Worm (Caenorhabditis elegans): ENCODE results near the gene sru-27.

ce11 chrV:1454762-1455161 is 44.5 kb upstream of the sru-27 start, which contains the start of gene chil-14:
- TF ChIP-seq med-1 (GFP tag; optimal IDR thresholded peaks at IDR 0.05; ENCODE audit: insufficient read depth) (no peak), flt-1 (GFP tag; IDR thresholded peaks at IDR 0.05) (no peak), ztf-29 (GFP tag; IDR thresholded peaks at IDR 0.05) (no peak), ztf-23 (GFP tag; IDR thresholded peaks at IDR 0.05) (no peak), tab-1 (GFP tag; IDR thresholded peaks at IDR 0.05) (no peak), ref-1 (GFP tag; conservative IDR thresholded peaks at IDR 0.05) (no peak), cog-1 (tag; optimal IDR thresholded peaks at IDR 0.05) (no peak), T22C8.4 (GFP tag; IDR thresholded peaks at IDR 0.05) (no peak), klf-2 (GFP tag; conservative IDR thresholded peaks at IDR 0.05) (no peak)
